Fruit fly (Drosophila melanogaster): Measurements from ENCODE around the gene PDZ-GEF.

PDZ-GEF gene

DNA sequence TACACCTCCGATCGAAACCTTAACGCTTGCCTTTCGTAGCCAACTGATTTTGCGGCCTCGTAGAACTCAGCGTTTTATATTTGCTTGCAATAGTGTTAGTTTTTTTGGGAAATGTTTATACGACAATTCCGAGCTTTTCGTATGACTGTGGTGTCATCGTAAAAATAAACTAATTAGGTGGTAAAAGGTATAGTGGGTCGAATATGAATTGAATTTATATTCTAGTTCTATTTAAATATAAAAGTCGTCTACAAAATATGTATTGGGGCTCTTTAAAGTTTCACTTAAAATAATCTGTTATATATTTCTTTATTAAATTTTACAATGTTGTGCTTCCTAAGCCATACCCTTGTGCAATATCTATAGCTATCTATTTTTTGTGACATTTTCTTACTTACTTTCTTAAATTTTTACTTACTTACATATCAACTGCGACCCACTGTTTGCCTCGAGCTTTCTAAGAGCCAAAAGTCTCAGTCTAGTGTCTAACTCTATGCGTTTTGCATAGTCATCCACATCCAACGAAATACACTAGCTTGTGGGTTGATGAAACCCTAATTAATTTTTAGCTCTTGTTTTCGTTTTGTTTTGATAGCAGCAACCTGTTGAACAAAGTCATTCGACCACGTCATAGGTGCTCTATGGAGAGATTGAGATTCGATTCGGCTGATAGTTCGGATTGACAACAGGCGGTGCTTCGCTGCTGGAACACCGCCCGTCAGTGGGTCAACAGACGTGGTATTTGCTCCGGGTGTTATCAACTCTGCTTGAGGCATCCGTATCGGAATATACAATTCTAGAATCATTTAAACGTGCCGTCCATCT lies 27.6 kb downstream of the PDZ-GEF start, which contains the start of gene CG9498 (continued):
- TF ChIP-seq Jarid2 (GFP tag; optimal IDR thresholded peaks at IDR 0.05) (peak; percentile 57), dysf (GFP tag; IDR thresholded peaks at IDR 0.05) (peak; percentile 83), sd (tag; optimal IDR thresholded peaks at IDR 0.05) (peak; percentile 35), CG31388 (GFP tag; optimal IDR thresholded peaks at IDR 0.05) (peak; percentile 9), ab (GFP tag; optimal IDR thresholded peaks at IDR 0.05) (no peak), schlank (tag; optimal IDR thresholded peaks at IDR 0.05) (peak; percentile 60), CG2116 (GFP tag; optimal IDR thresholded peaks at IDR 0.05) (peak; percentile 32), CG1647 (GFP tag; optimal IDR thresholded peaks at IDR 0.05) (no peak), CG30403 (GFP tag; optimal IDR thresholded peaks at IDR 0.05) (peak; percentile 80), CG8924 (tag; optimal IDR thresholded peaks at IDR 0.05) (peak; percentile 88), gem (tag; optimal IDR thresholded peaks at IDR 0.05) (peak; percentile 95), Pdp1 (GFP tag; optimal IDR thresholded peaks at IDR 0.05) (peak in 1 of 2 experiments; percentile 44), CG7786 (GFP tag; optimal IDR thresholded peaks at IDR 0.05) (peak; percentile 27), Dref (GFP tag; IDR thresholded peaks at IDR 0.05) (no peak), ash1 (GFP tag; optimal IDR thresholded peaks at IDR 0.05) (no peak), Spps (tag; optimal IDR thresholded peaks at IDR 0.05) (no peak), pfk (GFP tag; optimal IDR thresholded peaks at IDR 0.05) (no peak), Ets65A (GFP tag) (no peak), CoRest (tag; optimal IDR thresholded peaks at IDR 0.05) (peak; percentile 92), tap (tag; optimal IDR thresholded peaks at IDR 0.05) (peak; percentile 78), CG3163 (GFP tag; optimal IDR thresholded peaks at IDR 0.05) (no peak), Abd-B (GFP tag; optimal IDR thresholded peaks at IDR 0.05) (peak; percentile 66), lbe (GFP tag; optimal IDR thresholded peaks at IDR 0.05) (no peak), repo (GFP tag; optimal IDR thresholded peaks at IDR 0.05) (no peak), kay (GFP tag; optimal IDR thresholded peaks at IDR 0.05) (no peak), CG8478 (optimal IDR thresholded peaks at IDR 0.05) (no peak), az2 (GFP tag; optimal IDR thresholded peaks at IDR 0.05) (peak; percentile 55), Hey (tag; optimal IDR thresholded peaks at IDR 0.05) (no peak), scrt (GFP tag; optimal IDR thresholded peaks at IDR 0.05) (peak; percentile 80), abd-A (tag; optimal IDR thresholded peaks at IDR 0.05) (no peak), h (optimal IDR thresholded peaks at IDR 0.05) (no peak), E2f2 (GFP tag; IDR thresholded peaks at IDR 0.05) (peak; percentile 49; the same call in 1 of the 2 replicates), ase (GFP tag; IDR thresholded peaks at IDR 0.05) (peak; percentile 72; the same call in 2 of the 3 replicates), p53 (GFP tag; optimal IDR thresholded peaks at IDR 0.05) (no peak), bbx (GFP tag; IDR thresholded peaks at IDR 0.05; ENCODE audit: partially characterized antibody) (no peak), CG4730 (GFP tag; IDR thresholded peaks at IDR 0.05) (peak; percentile 65), CG18764 (GFP tag; optimal IDR thresholded peaks at IDR 0.05) (no peak), CG12659 (GFP tag; optimal IDR thresholded peaks at IDR 0.05) (peak; percentile 92), CG17612 (GFP tag; IDR thresholded peaks at IDR 0.05) (peak; percentile 53), CG18476 (GFP tag; optimal IDR thresholded peaks at IDR 0.05) (peak; percentile 49), CG12942 (GFP tag; optimal IDR thresholded peaks at IDR 0.05) (peak; percentile 14), CG15269 (tag; optimal IDR thresholded peaks at IDR 0.05) (peak; percentile 88), CG7928 (GFP tag; optimal IDR thresholded peaks at IDR 0.05) (peak; percentile 52), tll (GFP tag; optimal IDR thresholded peaks at IDR 0.05) (no peak), pho (GFP tag; optimal IDR thresholded peaks at IDR 0.05) (peak; percentile 22), CG8281 (tag; optimal IDR thresholded peaks at IDR 0.05) (peak; percentile 57), CG2202 (tag; optimal IDR thresholded peaks at IDR 0.05) (no peak), CG14050 (GFP tag; IDR thresholded peaks at IDR 0.05) (peak; percentile 61; the same call in 2 of the 3 replicates), CG17568 (GFP tag; optimal IDR thresholded peaks at IDR 0.05) (no peak), slou (GFP tag; optimal IDR thresholded peaks at IDR 0.05) (peak; percentile 68)

All from whole organism, embryonic.